Worm (Caenorhabditis elegans): ENCODE measurements around the gene srt-53.

srt-53 gene

DNA sequence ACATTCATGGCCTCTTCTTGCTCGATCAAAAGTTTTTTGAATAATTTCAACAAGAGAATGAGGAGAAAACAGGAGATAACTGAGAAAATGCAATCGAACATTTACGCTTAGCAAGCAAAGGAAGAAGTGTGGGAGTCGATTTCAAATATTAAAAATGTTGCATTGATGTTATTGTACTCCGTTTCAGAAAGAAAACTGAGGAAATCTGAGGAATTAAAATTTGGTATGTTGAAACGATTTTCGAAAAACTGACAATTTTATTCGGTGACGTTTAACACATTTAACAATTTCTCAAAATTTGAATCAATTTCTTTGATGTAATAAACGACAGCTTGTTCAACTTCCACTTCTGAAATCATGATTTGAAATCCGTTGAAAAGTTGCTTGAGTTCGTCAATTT lies 14.4 kb upstream of the srt-53 start, which contains the start of gene F26D11.13:
Gene F26D11.13, minus strand, starts transcription at position 101 of the 400 bp plus-strand sequence.
- TF ChIP-seq ceh-13 (GFP tag; optimal IDR thresholded peaks at IDR 0.05): no peak
- no peak for TF ChIP-seq hmg-4 (GFP tag; optimal IDR thresholded peaks at IDR 0.05)
- no peak for TF ChIP-seq pes-1 (GFP tag; IDR thresholded peaks at IDR 0.05)
- no peak for TF ChIP-seq hnd-1 (tag; optimal IDR thresholded peaks at IDR 0.05)
- no peak for TF ChIP-seq flt-1 (GFP tag; IDR thresholded peaks at IDR 0.05)
- TF ChIP-seq B0310.2 (tag; optimal IDR thresholded peaks at IDR 0.05): no peak
- TF ChIP-seq tra-4 (tag; optimal IDR thresholded peaks at IDR 0.05): no peak
- TF ChIP-seq aly-1 (tag; optimal IDR thresholded peaks at IDR 0.05): no peak
- TF ChIP-seq F13C5.2 (tag; optimal IDR thresholded peaks at IDR 0.05): no peak
- TF ChIP-seq ets-7 (tag; optimal IDR thresholded peaks at IDR 0.05): no peak
- no peak for TF ChIP-seq scrt-1 (GFP tag; IDR thresholded peaks at IDR 0.05)
- TF ChIP-seq tbx-37 (GFP tag; conservative IDR thresholded peaks at IDR 0.05): no peak

DNA sequence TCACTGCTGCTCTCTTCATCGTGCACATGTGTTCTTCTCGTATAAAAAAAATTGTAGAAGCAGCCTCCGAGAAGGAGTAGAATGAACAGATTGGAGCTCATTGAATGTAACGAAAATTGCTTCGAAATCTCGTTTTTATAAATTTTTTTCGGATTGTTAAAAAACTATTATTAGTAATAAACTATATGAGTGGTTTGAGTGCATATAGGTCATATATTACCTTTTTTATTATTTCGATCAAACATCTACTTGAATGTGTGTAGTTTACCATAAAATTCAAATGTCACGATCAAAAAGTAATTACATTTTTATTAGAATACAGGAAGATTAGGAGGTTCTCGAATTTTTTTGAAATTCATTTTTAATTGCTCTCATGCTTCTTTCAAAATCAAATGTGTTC lies 12.7 kb upstream of the srt-53 start, which contains the start of gene clec-216:
Gene clec-216, minus strand, starts transcription at position 101 of the 400 bp plus-strand sequence.
- TF ChIP-seq pes-1 (GFP tag; IDR thresholded peaks at IDR 0.05) (no peak), aly-1 (tag; optimal IDR thresholded peaks at IDR 0.05) (no peak), flt-1 (GFP tag; IDR thresholded peaks at IDR 0.05) (no peak), hnd-1 (tag; optimal IDR thresholded peaks at IDR 0.05) (no peak), ceh-36 (tag; optimal IDR thresholded peaks at IDR 0.05) (no peak)

DNA sequence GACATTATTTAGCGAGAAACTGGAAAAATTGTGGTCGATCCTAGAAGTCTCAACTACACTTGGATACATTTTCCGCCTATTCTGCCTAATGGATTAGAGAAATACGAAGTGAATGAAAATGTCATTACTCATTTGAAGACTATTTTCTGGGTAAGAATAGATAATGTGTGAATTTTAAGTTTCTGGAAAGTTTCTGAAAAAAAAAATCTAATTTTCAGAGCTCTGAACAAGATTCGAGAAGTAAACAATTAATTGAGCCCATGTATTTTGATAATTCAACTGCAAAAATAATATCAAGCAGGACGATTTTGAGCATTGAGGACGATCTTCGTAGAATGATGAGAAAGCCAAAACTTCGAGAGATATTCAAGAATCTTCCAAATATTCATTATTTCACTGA lies 6.0 kb upstream of the srt-53 start:
- no peak for TF ChIP-seq ets-7 (tag; optimal IDR thresholded peaks at IDR 0.05)
- no peak for TF ChIP-seq F13C5.2 (tag; optimal IDR thresholded peaks at IDR 0.05)
- no peak for TF ChIP-seq ceh-13 (GFP tag; optimal IDR thresholded peaks at IDR 0.05)
- no peak for TF ChIP-seq tbx-37 (GFP tag; conservative IDR thresholded peaks at IDR 0.05)
- no peak for TF ChIP-seq sea-1 (GFP tag; conservative IDR thresholded peaks at IDR 0.05)
- TF ChIP-seq tra-4 (tag; optimal IDR thresholded peaks at IDR 0.05): no peak
- TF ChIP-seq hmbx-1 (tag; optimal IDR thresholded peaks at IDR 0.05): no peak
- TF ChIP-seq ama-1 (optimal IDR thresholded peaks at IDR 0.05): no peak
- TF ChIP-seq hmg-4 (GFP tag; optimal IDR thresholded peaks at IDR 0.05): no peak
- TF ChIP-seq flt-1 (GFP tag; IDR thresholded peaks at IDR 0.05): no peak
- no peak for TF ChIP-seq ceh-36 (tag; optimal IDR thresholded peaks at IDR 0.05)
- TF ChIP-seq B0310.2 (tag; optimal IDR thresholded peaks at IDR 0.05): no peak
- no peak for TF ChIP-seq aly-1 (tag; optimal IDR thresholded peaks at IDR 0.05)
- no peak for TF ChIP-seq tbx-11 (GFP tag; IDR thresholded peaks at IDR 0.05)

DNA sequence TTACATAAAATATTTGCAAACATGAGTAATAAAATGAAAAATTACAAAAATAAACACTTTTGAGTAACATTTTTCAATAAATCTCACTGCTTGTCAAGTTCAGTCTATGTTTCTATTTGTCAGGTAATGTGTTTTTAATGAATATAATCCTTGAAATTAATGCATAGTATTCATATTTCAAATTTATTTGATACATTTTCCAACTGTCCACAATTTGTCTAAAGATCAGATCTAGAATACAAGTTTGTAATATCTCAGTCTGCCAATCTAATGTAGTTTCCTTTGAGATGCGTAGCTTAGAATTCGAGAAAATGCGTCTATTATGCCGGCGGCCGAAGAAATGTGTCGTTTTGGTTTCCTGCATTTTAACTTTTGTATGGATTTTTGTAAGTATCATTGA lies 3.4 kb upstream of the srt-53 start, which contains the start of gene Y97E10B.1:
Gene Y97E10B.1, plus strand, starts transcription at position 301 of the 400 bp plus-strand sequence.
- no peak for TF ChIP-seq ets-7 (tag; optimal IDR thresholded peaks at IDR 0.05)
- TF ChIP-seq ama-1 (optimal IDR thresholded peaks at IDR 0.05): no peak
- no peak for TF ChIP-seq ceh-13 (GFP tag; optimal IDR thresholded peaks at IDR 0.05)
- TF ChIP-seq B0310.2 (tag; optimal IDR thresholded peaks at IDR 0.05): no peak
- no peak for TF ChIP-seq pes-1 (GFP tag; IDR thresholded peaks at IDR 0.05)
- TF ChIP-seq sea-1 (GFP tag; conservative IDR thresholded peaks at IDR 0.05): no peak
- no peak for TF ChIP-seq hmg-4 (GFP tag; optimal IDR thresholded peaks at IDR 0.05)
- no peak for TF ChIP-seq tbx-11 (GFP tag; IDR thresholded peaks at IDR 0.05)
- TF ChIP-seq hmbx-1 (tag; optimal IDR thresholded peaks at IDR 0.05): no peak
- no peak for TF ChIP-seq tra-4 (tag; optimal IDR thresholded peaks at IDR 0.05)
- TF ChIP-seq aly-1 (tag; optimal IDR thresholded peaks at IDR 0.05): no peak

DNA sequence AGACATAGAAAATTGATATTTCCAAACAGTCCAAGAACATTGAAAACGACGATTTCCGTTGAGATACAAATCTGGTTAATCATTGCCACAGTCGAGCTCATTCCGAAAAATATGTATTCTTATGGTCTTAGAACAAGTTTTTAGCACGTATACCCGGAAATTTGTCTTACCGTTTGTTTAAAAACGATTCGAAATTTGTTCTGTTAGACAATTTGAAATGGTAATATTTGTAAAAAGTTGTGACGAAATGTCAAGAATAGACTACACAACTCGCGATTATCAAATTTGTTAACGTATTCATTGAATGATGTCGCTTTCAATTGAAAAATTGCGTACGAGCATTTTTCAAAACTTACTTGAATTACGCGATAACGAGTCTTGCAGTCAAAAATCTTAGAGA lies 3.0 kb downstream of the srt-53 start, which contains the start of gene srsx-3:
Gene srsx-3, minus strand, starts transcription at position 101 of the 400 bp plus-strand sequence.
- TF ChIP-seq hmg-4 (GFP tag; optimal IDR thresholded peaks at IDR 0.05): no peak
- no peak for TF ChIP-seq pes-1 (GFP tag; IDR thresholded peaks at IDR 0.05)

DNA sequence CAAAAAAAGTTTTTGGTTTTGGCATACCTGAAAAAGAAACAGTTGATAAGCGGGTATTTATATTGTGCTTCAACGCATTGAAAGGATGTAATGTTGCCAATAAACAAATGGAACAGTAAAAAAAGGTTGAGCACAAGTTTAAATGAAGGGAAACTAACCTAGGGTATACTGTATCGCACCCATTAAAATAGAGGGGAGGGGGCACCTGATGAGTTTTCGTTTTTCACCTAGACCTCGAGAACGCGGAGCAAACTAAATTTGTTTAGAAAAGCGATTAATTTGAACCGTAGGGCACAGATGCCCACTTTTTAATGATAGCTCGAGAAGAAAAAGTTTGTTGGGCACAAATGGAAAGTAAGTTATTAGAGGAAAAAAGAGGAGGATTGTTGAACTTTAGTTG lies 7.2 kb downstream of the srt-53 start, which contains the start of gene ncx-10:
Gene ncx-10, minus strand, starts transcription at position 101 of the 400 bp plus-strand sequence.
- TF ChIP-seq flt-1 (GFP tag; IDR thresholded peaks at IDR 0.05): no peak
- no peak for TF ChIP-seq aly-1 (tag; optimal IDR thresholded peaks at IDR 0.05)
- no peak for TF ChIP-seq hnd-1 (tag; optimal IDR thresholded peaks at IDR 0.05)
- no peak for TF ChIP-seq pes-1 (GFP tag; IDR thresholded peaks at IDR 0.05)
- TF ChIP-seq B0310.2 (tag; optimal IDR thresholded peaks at IDR 0.05): no peak
- no peak for TF ChIP-seq ceh-36 (tag; optimal IDR thresholded peaks at IDR 0.05)
- no peak for TF ChIP-seq tbx-11 (GFP tag; IDR thresholded peaks at IDR 0.05)
- TF ChIP-seq ama-1 (optimal IDR thresholded peaks at IDR 0.05): no peak
- no peak for TF ChIP-seq hmbx-1 (tag; optimal IDR thresholded peaks at IDR 0.05)
- no peak for TF ChIP-seq ceh-13 (GFP tag; optimal IDR thresholded peaks at IDR 0.05)
- no peak for TF ChIP-seq hmg-4 (GFP tag; optimal IDR thresholded peaks at IDR 0.05)
- no peak for TF ChIP-seq ets-7 (tag; optimal IDR thresholded peaks at IDR 0.05)
- TF ChIP-seq tbx-37 (GFP tag; conservative IDR thresholded peaks at IDR 0.05): no peak
- no peak for TF ChIP-seq scrt-1 (GFP tag; IDR thresholded peaks at IDR 0.05)
- no peak for TF ChIP-seq F13C5.2 (tag; optimal IDR thresholded peaks at IDR 0.05)
- TF ChIP-seq tra-4 (tag; optimal IDR thresholded peaks at IDR 0.05): no peak
- no peak for TF ChIP-seq sea-1 (GFP tag; conservative IDR thresholded peaks at IDR 0.05)

DNA sequence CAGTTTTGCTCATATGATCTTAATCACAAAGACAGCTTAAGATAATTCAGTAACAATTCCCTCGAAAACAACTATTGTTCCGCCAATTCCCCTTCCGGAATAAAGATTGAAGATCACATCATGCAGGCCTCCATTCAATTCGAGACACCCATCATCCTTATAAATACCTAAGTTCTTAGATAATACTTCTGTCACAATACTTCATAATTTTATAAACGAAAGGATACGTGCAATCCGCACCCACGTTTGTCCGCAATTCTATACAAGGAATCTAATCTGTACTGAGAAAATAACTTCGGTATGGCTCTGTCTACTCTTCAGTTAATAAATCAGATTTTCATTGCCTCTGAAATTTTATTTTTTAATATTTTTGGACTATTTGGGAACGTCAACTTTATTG lies 11.5 kb downstream of the srt-53 start, which contains the start of gene srsx-5:
Gene srsx-5, plus strand, starts transcription at position 301 of the 400 bp plus-strand sequence.
- no peak for TF ChIP-seq tra-4 (tag; optimal IDR thresholded peaks at IDR 0.05)
- no peak for TF ChIP-seq hnd-1 (tag; optimal IDR thresholded peaks at IDR 0.05)
- no peak for TF ChIP-seq sea-1 (GFP tag; conservative IDR thresholded peaks at IDR 0.05)
- no peak for TF ChIP-seq F13C5.2 (tag; optimal IDR thresholded peaks at IDR 0.05)
- TF ChIP-seq ets-7 (tag; optimal IDR thresholded peaks at IDR 0.05): no peak
- TF ChIP-seq tbx-37 (GFP tag; conservative IDR thresholded peaks at IDR 0.05): no peak
- no peak for TF ChIP-seq tbx-11 (GFP tag; IDR thresholded peaks at IDR 0.05)
- TF ChIP-seq ceh-36 (tag; optimal IDR thresholded peaks at IDR 0.05): no peak
- TF ChIP-seq B0310.2 (tag; optimal IDR thresholded peaks at IDR 0.05): no peak

DNA sequence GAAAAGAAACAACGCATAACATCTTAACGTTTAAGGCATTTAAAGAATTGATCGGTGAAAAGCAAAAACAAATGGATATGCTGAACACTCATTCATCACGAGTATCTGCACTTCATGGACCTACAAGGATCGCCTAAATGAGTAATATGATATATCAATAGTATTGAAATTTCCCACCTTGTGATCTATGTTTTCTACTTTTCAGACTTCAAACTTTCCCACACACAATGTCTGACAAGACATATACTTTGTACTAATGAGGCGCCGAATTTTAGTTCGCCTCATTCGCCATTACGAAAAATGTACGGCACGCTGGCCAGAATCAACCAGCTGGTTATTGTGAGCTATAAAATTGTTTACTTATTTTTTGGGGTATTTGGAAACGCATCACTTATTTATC lies 13.4 kb downstream of the srt-53 start, which contains the start of gene srsx-6:
Gene srsx-6, plus strand, starts transcription at position 301 of the 400 bp plus-strand sequence.
- TF ChIP-seq ceh-13 (GFP tag; optimal IDR thresholded peaks at IDR 0.05) (no peak), ama-1 (optimal IDR thresholded peaks at IDR 0.05) (no peak), aly-1 (tag; optimal IDR thresholded peaks at IDR 0.05) (no peak), flt-1 (GFP tag; IDR thresholded peaks at IDR 0.05) (no peak), tbx-37 (GFP tag; conservative IDR thresholded peaks at IDR 0.05) (no peak), hnd-1 (tag; optimal IDR thresholded peaks at IDR 0.05) (no peak), scrt-1 (GFP tag; IDR thresholded peaks at IDR 0.05) (no peak), hmg-4 (GFP tag; optimal IDR thresholded peaks at IDR 0.05) (no peak), tra-4 (tag; optimal IDR thresholded peaks at IDR 0.05) (no peak), F13C5.2 (tag; optimal IDR thresholded peaks at IDR 0.05) (no peak), tbx-11 (GFP tag; IDR thresholded peaks at IDR 0.05) (no peak), B0310.2 (tag; optimal IDR thresholded peaks at IDR 0.05) (no peak), ets-7 (tag; optimal IDR thresholded peaks at IDR 0.05) (no peak)

Data from whole organism, early embryonic.